Fruit fly (Drosophila melanogaster): ENCODE results near the gene mtd.

mtd gene

dm6 chr3R:5270806-5271205 is 79.4 kb downstream of the mtd start:
- no peak for TF ChIP-seq Hr39 (GFP tag; optimal IDR thresholded peaks at IDR 0.05)
- peak; percentile 54 for TF ChIP-seq dsx (GFP tag; optimal IDR thresholded peaks at IDR 0.05; ENCODE audit: poor library complexity, severe bottlenecking)
- peak; percentile 10 for TF ChIP-seq cyc (GFP tag; optimal IDR thresholded peaks at IDR 0.05)
- TF ChIP-seq svp (GFP tag): no peak
- TF ChIP-seq CG6163 (GFP tag; IDR thresholded peaks at IDR 0.05): no peak
- TF ChIP-seq pdm3 (GFP tag; optimal IDR thresholded peaks at IDR 0.05): peak; percentile 44
- peak; percentile 48 for TF ChIP-seq CG6808 (GFP tag; optimal IDR thresholded peaks at IDR 0.05)
- peak; percentile 30 for TF ChIP-seq CG6792 (GFP tag; optimal IDR thresholded peaks at IDR 0.05)
- peak; percentile 17 for TF ChIP-seq CG10631 (GFP tag; optimal IDR thresholded peaks at IDR 0.05)
- peak in 1 of 2 experiments; percentile 19 for TF ChIP-seq salr (GFP tag; optimal IDR thresholded peaks at IDR 0.05)
- TF ChIP-seq Ets96B (tag; optimal IDR thresholded peaks at IDR 0.05): peak; percentile 30
- peak; percentile 77 for TF ChIP-seq Eip78C (GFP tag)
- TF ChIP-seq Eip93F (GFP tag; optimal IDR thresholded peaks at IDR 0.05): no peak
- peak; percentile 24 for TF ChIP-seq esn (GFP tag; optimal IDR thresholded peaks at IDR 0.05)
- TF ChIP-seq CG15336 (GFP tag; IDR thresholded peaks at IDR 0.05): peak; percentile 45; the same call in 1 of the 2 replicates
- no peak for TF ChIP-seq CG9139 (GFP tag; optimal IDR thresholded peaks at IDR 0.05)
- TF ChIP-seq Eip75B (GFP tag; optimal IDR thresholded peaks at IDR 0.05): peak; percentile 44
- TF ChIP-seq OdsH (GFP tag; optimal IDR thresholded peaks at IDR 0.05): peak; percentile 53
- TF ChIP-seq Sox14 (GFP tag; optimal IDR thresholded peaks at IDR 0.05): peak; percentile 29
- TF ChIP-seq CG11762 (GFP tag; optimal IDR thresholded peaks at IDR 0.05; ENCODE audit: insufficient read depth): peak; percentile 14
- TF ChIP-seq CG31627 (GFP tag; optimal IDR thresholded peaks at IDR 0.05): peak; percentile 8
- no peak for TF ChIP-seq Sox102F (GFP tag; optimal IDR thresholded peaks at IDR 0.05)
- TF ChIP-seq Hr4 (GFP tag; optimal IDR thresholded peaks at IDR 0.05): peak; percentile 56
- TF ChIP-seq CG8319 (GFP tag; optimal IDR thresholded peaks at IDR 0.05): peak; percentile 6
- peak; percentile 27 for TF ChIP-seq CG3032 (tag; optimal IDR thresholded peaks at IDR 0.05)
- TF ChIP-seq Lpt (GFP tag; optimal IDR thresholded peaks at IDR 0.05): peak; percentile 27
- peak in 1 of 2 experiments; percentile 27 for TF ChIP-seq ss (GFP tag; optimal IDR thresholded peaks at IDR 0.05)

dm6 chr3R:5268495-5268894 is 81.7 kb downstream of the mtd start:
- no peak for TF ChIP-seq Hr38 (GFP tag; optimal IDR thresholded peaks at IDR 0.05)
- no peak for TF ChIP-seq cyc (GFP tag; optimal IDR thresholded peaks at IDR 0.05)
- peak; percentile 43 for TF ChIP-seq Eip78C (GFP tag)
- no peak for TF ChIP-seq CG6163 (GFP tag; IDR thresholded peaks at IDR 0.05)
- TF ChIP-seq Hr39 (GFP tag; optimal IDR thresholded peaks at IDR 0.05): no peak
- TF ChIP-seq CG6792 (GFP tag; optimal IDR thresholded peaks at IDR 0.05): no peak

- TF ChIP-seq CG8632 (GFP tag; optimal IDR thresholded peaks at IDR 0.05) (no peak), Eip75B (GFP tag; optimal IDR thresholded peaks at IDR 0.05) (no peak), CG3032 (tag; optimal IDR thresholded peaks at IDR 0.05) (no peak), CG6163 (GFP tag; IDR thresholded peaks at IDR 0.05) (no peak), fd85E (GFP tag; optimal IDR thresholded peaks at IDR 0.05) (no peak), Ets21C (GFP tag; optimal IDR thresholded peaks at IDR 0.05) (no peak), CG9139 (GFP tag; optimal IDR thresholded peaks at IDR 0.05) (no peak), CG8319 (GFP tag; optimal IDR thresholded peaks at IDR 0.05) (no peak), OdsH (GFP tag; optimal IDR thresholded peaks at IDR 0.05) (no peak), Lpt (GFP tag; optimal IDR thresholded peaks at IDR 0.05) (no peak), CG11902 (GFP tag; optimal IDR thresholded peaks at IDR 0.05) (no peak), CG34406 (GFP tag; optimal IDR thresholded peaks at IDR 0.05) (no peak), CG15336 (GFP tag; IDR thresholded peaks at IDR 0.05) (no peak), dsx (GFP tag; optimal IDR thresholded peaks at IDR 0.05; ENCODE audit: poor library complexity, severe bottlenecking) (no peak), cyc (GFP tag; optimal IDR thresholded peaks at IDR 0.05) (no peak)
These were observed 84.0 kb downstream of the mtd start for dm6 chr3R:5266282-5266681.

- peak; percentile 55 for TF ChIP-seq CG34406 (GFP tag; optimal IDR thresholded peaks at IDR 0.05)
- TF ChIP-seq Sox14 (GFP tag; optimal IDR thresholded peaks at IDR 0.05): peak; percentile 37
- TF ChIP-seq CG11762 (GFP tag; optimal IDR thresholded peaks at IDR 0.05; ENCODE audit: insufficient read depth): peak; percentile 25
- TF ChIP-seq esn (GFP tag; optimal IDR thresholded peaks at IDR 0.05): peak; percentile 69
- peak; percentile 43 for TF ChIP-seq Eip75B (GFP tag; optimal IDR thresholded peaks at IDR 0.05)
- peak; percentile 56 for TF ChIP-seq fkh (GFP tag; optimal IDR thresholded peaks at IDR 0.05)
- peak; percentile 49 for TF ChIP-seq CG31627 (GFP tag; optimal IDR thresholded peaks at IDR 0.05)
- peak; percentile 44 for TF ChIP-seq achi (GFP tag; optimal IDR thresholded peaks at IDR 0.05)
- peak; percentile 50 for TF ChIP-seq pdm3 (GFP tag; optimal IDR thresholded peaks at IDR 0.05)
- TF ChIP-seq vri (GFP tag; optimal IDR thresholded peaks at IDR 0.05): peak; percentile 72
- TF ChIP-seq CG6163 (GFP tag; IDR thresholded peaks at IDR 0.05): no peak
- peak; percentile 7 for TF ChIP-seq CG11902 (GFP tag; optimal IDR thresholded peaks at IDR 0.05)
- no peak for TF ChIP-seq CG9139 (GFP tag; optimal IDR thresholded peaks at IDR 0.05)
- TF ChIP-seq CG6276 (GFP tag; optimal IDR thresholded peaks at IDR 0.05): peak; percentile 62
- TF ChIP-seq salr (GFP tag; optimal IDR thresholded peaks at IDR 0.05): peak in 1 of 2 experiments; percentile 57
- no peak for TF ChIP-seq CG11294 (GFP tag; IDR thresholded peaks at IDR 0.05)
- TF ChIP-seq eg (GFP tag; IDR thresholded peaks at IDR 0.05): no peak
- TF ChIP-seq CG6808 (GFP tag; optimal IDR thresholded peaks at IDR 0.05): peak; percentile 60
- peak; percentile 4 for TF ChIP-seq Sox15 (GFP tag; optimal IDR thresholded peaks at IDR 0.05)
- no peak for TF ChIP-seq Lpt (GFP tag; optimal IDR thresholded peaks at IDR 0.05)
- TF ChIP-seq fd85E (GFP tag; optimal IDR thresholded peaks at IDR 0.05): no peak
- TF ChIP-seq lz (GFP tag; optimal IDR thresholded peaks at IDR 0.05): peak; percentile 49
These were observed 85.8 kb downstream of the mtd start for dm6 chr3R:5264251-5265098.
